Worm (Caenorhabditis elegans) whole organism, late embryonic: ENCODE data around the gene T23G7.3.

Source experiments
- C38D4.7 ChIP-seq: fragments of 200-800 bp; sonication (Bioruptor generic); optimal IDR thresholded peaks from 2 replicates; lab custom pipeline; 2018; ENCODE audit warnings: mild to moderate bottlenecking, missing genetic modification characterization, moderate library complexity, missing compliant biosample characterization
- T23F11.4 ChIP-seq: fragments of 200-800 bp; sonication (Bioruptor generic); optimal IDR thresholded peaks from 2 replicates; lab custom pipeline; 2018; ENCODE audit warnings: mild to moderate bottlenecking, missing genetic modification characterization, missing compliant biosample characterization
- Y22D7AL.16 ChIP-seq: sonication (generic microtip); optimal IDR thresholded peaks from 2 replicates; lab custom pipeline; 2016; ENCODE audit warnings: missing genetic modification characterization, missing compliant biosample characterization
- ama-1 ChIP-seq: fragments of 150-350 bp; optimal IDR thresholded peaks from 2 replicates; lab custom pipeline; 2014
- ceh-18 ChIP-seq: sonication (generic microtip); optimal IDR thresholded peaks from 2 replicates; lab custom pipeline; 2016; ENCODE audit warnings: missing genetic modification characterization, missing compliant biosample characterization
- ceh-31 ChIP-seq: sonication (generic microtip); optimal IDR thresholded peaks from 2 replicates; lab custom pipeline; 2016; ENCODE audit warnings: missing genetic modification characterization, missing compliant biosample characterization
- ceh-34 ChIP-seq: sonication (generic microtip); optimal IDR thresholded peaks from 2 replicates; lab custom pipeline; 2016; ENCODE audit warnings: mild to moderate bottlenecking, missing genetic modification characterization, missing compliant biosample characterization
- ceh-45 ChIP-seq: fragments of 200-800 bp; sonication (Bioruptor generic); IDR thresholded peaks from 2 replicates; pipeline ENCODE4 v1.3.6; 2022; ENCODE audit warnings: missing genetic modification reagents, missing genetic modification characterization, missing compliant biosample characterization
- ceh-6 ChIP-seq: fragments of 200-800 bp; sonication (Bioruptor generic); optimal IDR thresholded peaks from 2 replicates; lab custom pipeline; 2018; ENCODE audit warnings: mild to moderate bottlenecking, missing genetic modification characterization, missing compliant biosample characterization
- ceh-9 ChIP-seq: sonication (generic microtip); optimal IDR thresholded peaks from 2 replicates; lab custom pipeline; 2016; ENCODE audit warnings: mild to moderate bottlenecking, missing genetic modification characterization, inconsistent platforms, missing compliant biosample characterization
- dve-1 ChIP-seq: sonication (generic microtip); optimal IDR thresholded peaks from 2 replicates; lab custom pipeline; 2017; ENCODE audit warnings: antibody characterized with exemption, mild to moderate bottlenecking, missing genetic modification characterization, missing compliant biosample characterization
- elt-2 ChIP-seq: sonication (generic microtip); optimal IDR thresholded peaks from 2 replicates; lab custom pipeline; 2016; ENCODE audit warnings: missing genetic modification reagents, missing genetic modification characterization, missing compliant biosample characterization
- eyg-1 ChIP-seq: sonication (generic microtip); optimal IDR thresholded peaks from 2 replicates; lab custom pipeline; 2016; ENCODE audit warnings: missing genotype, missing genetic modification characterization, missing compliant biosample characterization
- fkh-10 ChIP-seq: fragments of 150-350 bp; optimal IDR thresholded peaks from 2 replicates; lab custom pipeline; 2014; ENCODE audit warnings: missing biosample characterization, missing genetic modification reagents, missing genetic modification characterization
- fkh-6 ChIP-seq: sonication (generic microtip); optimal IDR thresholded peaks from 2 replicates; lab custom pipeline; 2016; ENCODE audit warnings: missing genetic modification characterization, missing compliant biosample characterization
- gmeb-2 ChIP-seq: sonication (generic microtip); optimal IDR thresholded peaks from 2 replicates; lab custom pipeline; 2016; ENCODE audit warnings: missing genetic modification characterization, inconsistent platforms, missing compliant biosample characterization
- hlh-13 ChIP-seq: fragments of 200-800 bp; sonication (Bioruptor generic); optimal IDR thresholded peaks from 2 replicates; lab custom pipeline; 2018; ENCODE audit warnings: mild to moderate bottlenecking, missing genetic modification characterization, missing compliant biosample characterization
- hlh-30 ChIP-seq: sonication (generic microtip); optimal IDR thresholded peaks from 2 replicates; lab custom pipeline; 2017; ENCODE audit warnings: antibody characterized with exemption, missing genetic modification characterization, missing compliant biosample characterization; ENCODE audit not compliant: insufficient read depth
- hlh-6 ChIP-seq: sonication (generic microtip); optimal IDR thresholded peaks from 2 replicates; lab custom pipeline; 2016; ENCODE audit warnings: missing genotype, missing genetic modification characterization, missing compliant biosample characterization
- madf-2 ChIP-seq: sonication (generic microtip); optimal IDR thresholded peaks from 2 replicates; lab custom pipeline; 2017; ENCODE audit warnings: missing genetic modification characterization, missing compliant biosample characterization
- nhr-11 ChIP-seq: fragments of 150-350 bp; optimal IDR thresholded peaks from 2 replicates; lab custom pipeline; 2014; ENCODE audit warnings: missing biosample characterization, missing genetic modification characterization
- nhr-232 ChIP-seq: sonication (generic microtip); optimal IDR thresholded peaks from 2 replicates; lab custom pipeline; 2016; ENCODE audit warnings: missing genetic modification characterization, missing compliant biosample characterization
- pat-9 ChIP-seq: fragments of 200-800 bp; sonication (Bioruptor generic); optimal IDR thresholded peaks from 2 replicates; lab custom pipeline; 2018; ENCODE audit warnings: mild to moderate bottlenecking, missing genetic modification characterization, moderate library complexity, missing compliant biosample characterization
- pax-1 ChIP-seq: fragments of 150-350 bp; optimal IDR thresholded peaks from 2 replicates; lab custom pipeline; 2014; ENCODE audit warnings: missing biosample characterization, missing genetic modification characterization
- pqm-1 ChIP-seq: sonication (generic microtip); optimal IDR thresholded peaks from 2 replicates; lab custom pipeline; 2016; ENCODE audit warnings: missing genetic modification characterization, missing compliant biosample characterization
- ref-2 ChIP-seq: sonication (generic microtip); optimal IDR thresholded peaks from 2 replicates; lab custom pipeline; 2016; ENCODE audit warnings: missing genetic modification characterization, missing compliant biosample characterization
- rnt-1 ChIP-seq: sonication (generic microtip); optimal IDR thresholded peaks from 2 replicates; lab custom pipeline; 2016; ENCODE audit warnings: missing genetic modification characterization, missing compliant biosample characterization
- sdc-2 ChIP-seq: sonication (generic microtip); optimal IDR thresholded peaks from 2 replicates; lab custom pipeline; 2016; ENCODE audit warnings: missing genotype, missing genetic modification characterization, missing compliant biosample characterization
- sox-2 ChIP-seq: fragments of 200-800 bp; sonication (Bioruptor generic); IDR thresholded peaks from 2 replicates; pipeline ENCODE4 v1.3.6; 2022; ENCODE audit warnings: missing genetic modification reagents, missing genetic modification characterization, missing compliant biosample characterization
- sox-4 ChIP-seq: sonication (generic microtip); optimal IDR thresholded peaks from 2 replicates; lab custom pipeline; 2017; ENCODE audit warnings: mild to moderate bottlenecking, missing genetic modification characterization, inconsistent platforms, missing compliant biosample characterization
- tbx-7 ChIP-seq: sonication (generic microtip); optimal IDR thresholded peaks from 2 replicates; lab custom pipeline; 2016; ENCODE audit warnings: missing genotype, missing genetic modification characterization, missing compliant biosample characterization
- ttx-3 ChIP-seq: sonication (generic microtip); optimal IDR thresholded peaks from 2 replicates; lab custom pipeline; 2016; ENCODE audit warnings: missing genetic modification reagents, missing genetic modification characterization, missing compliant biosample characterization
- unc-42 ChIP-seq: sonication (generic microtip); optimal IDR thresholded peaks from 2 replicates; lab custom pipeline; 2016; ENCODE audit warnings: missing genotype, missing genetic modification characterization, missing compliant biosample characterization
- unc-55 ChIP-seq: sonication (generic microtip); optimal IDR thresholded peaks from 2 replicates; lab custom pipeline; 2017; ENCODE audit warnings: missing biosample characterization, missing genetic modification reagents, missing genetic modification characterization
- zip-5 ChIP-seq: sonication (generic microtip); optimal IDR thresholded peaks from 2 replicates; lab custom pipeline; 2016; ENCODE audit warnings: missing genetic modification characterization, missing compliant biosample characterization
- ztf-16 ChIP-seq: sonication (generic microtip); optimal IDR thresholded peaks from 2 replicates; lab custom pipeline; 2017; ENCODE audit warnings: missing genetic modification characterization, missing compliant biosample characterization

Gene T23G7.3

DNA sequence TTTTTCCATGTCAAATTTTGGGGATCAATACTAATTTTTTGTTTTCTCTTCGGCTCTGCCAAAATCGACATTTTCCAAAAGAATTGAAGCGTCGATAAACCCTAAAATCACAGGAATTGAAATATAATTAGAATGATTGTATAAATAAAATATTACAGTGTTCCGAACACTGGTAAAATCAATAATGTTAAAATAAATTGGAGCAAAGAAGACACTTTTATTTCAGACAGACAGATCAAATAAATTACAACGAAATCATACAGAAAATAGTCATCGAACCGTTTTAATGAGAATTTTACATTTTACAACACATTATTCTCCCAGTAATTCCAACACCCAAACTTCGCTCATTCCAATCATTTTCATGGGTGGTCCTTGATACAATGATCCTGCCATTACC lies at the start of gene T23G7.3:
Gene T23G7.3, minus strand, starts transcription at position 101 of the 400 bp plus-strand sequence.
- TF ChIP-seq C38D4.7 (GFP tag; lab: Kevin White, UChicago) (no peak), T23F11.4 (GFP tag; lab: Kevin White, UChicago) (no peak), ttx-3 (no peak), Y22D7AL.16 (tag; lab: Kevin White, UChicago) (no peak), unc-55 (no peak), tbx-7 (tag; lab: Kevin White, UChicago) (no peak), ceh-45 (GFP tag; lab: Robert Waterston, UW) (no peak), madf-2 (no peak), fkh-6 (no peak), elt-2 (tag; lab: Kevin White, UChicago) (no peak), hlh-30 (tag; lab: Kevin White, UChicago) (no peak), hlh-6 (tag; lab: Kevin White, UChicago) (no peak), eyg-1 (no peak), fkh-10 (no peak), pax-1 (tag; lab: Kevin White, UChicago) (no peak), ztf-16 (no peak), sox-4 (no peak)

ce11 chrII:9213055-9213708 lies 45.6 kb upstream of the T23G7.3 start, which contains the start of gene znfx-1:
znfx-1 (plus strand) TSS chrII:9213658.
- TF ChIP-seq ttx-3 (no peak), unc-42 (no peak), ceh-18 (tag; lab: Kevin White, UChicago) (no peak), tbx-7 (tag; lab: Kevin White, UChicago) (no peak), ceh-6 (GFP tag; lab: Kevin White, UChicago) (no peak), C38D4.7 (GFP tag; lab: Kevin White, UChicago) (no peak), pax-1 (tag; lab: Kevin White, UChicago) (no peak), ceh-31 (no peak), rnt-1 (no peak)
- TF ChIP-seq, all 69 proteins: peak for 0

ce11 chrII:9211684-9212083 lies 44.1 kb upstream of the T23G7.3 start:
- TF ChIP-seq madf-2 (no peak), pat-9 (tag; lab: Kevin White, UChicago) (no peak), ref-2 (tag; lab: Kevin White, UChicago) (no peak), dve-1 (no peak), nhr-11 (tag; lab: Kevin White, UChicago) (no peak), ceh-34 (tag; lab: Kevin White, UChicago) (no peak), nhr-232 (tag; lab: Kevin White, UChicago) (no peak), ceh-9 (tag; lab: Kevin White, UChicago) (no peak), sdc-2 (tag; lab: Kevin White, UChicago) (no peak), zip-5 (tag; lab: Kevin White, UChicago) (no peak)

DNA sequence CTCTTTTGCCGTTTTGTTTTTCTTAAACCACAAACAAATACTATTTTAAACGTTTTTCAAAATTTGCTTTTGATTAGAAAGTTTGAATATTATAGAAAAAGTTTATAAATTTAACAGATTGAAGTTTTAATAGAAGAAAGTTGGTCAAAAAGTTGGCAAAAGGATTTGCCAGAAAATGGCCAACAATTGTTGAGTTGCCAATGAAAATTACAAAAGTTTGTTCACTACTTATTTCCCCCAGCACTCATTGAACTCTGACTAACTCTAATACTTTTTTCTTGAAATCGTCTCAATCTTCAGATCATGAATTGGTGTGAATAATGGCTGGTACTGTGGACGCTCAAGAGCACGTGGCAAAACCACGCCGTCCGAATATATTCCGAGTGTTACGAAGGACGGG lies 42.4 kb upstream of the T23G7.3 start, which contains the start of gene ZK1067.4:
Gene ZK1067.4, plus strand, starts transcription at position 301 of the 400 bp plus-strand sequence.
- TF ChIP-seq sox-2 (GFP tag; lab: Robert Waterston, UW), result no peak
- no peak for TF ChIP-seq dve-1
- no peak for TF ChIP-seq madf-2
- TF ChIP-seq gmeb-2 (tag; lab: Kevin White, UChicago), result no peak
- no peak for TF ChIP-seq hlh-13 (GFP tag; lab: Kevin White, UChicago)
- TF ChIP-seq zip-5 (tag; lab: Kevin White, UChicago), result no peak
- no peak for TF ChIP-seq ama-1 (lab: Kevin White, UChicago)
- no peak for TF ChIP-seq pqm-1
